Fruit fly (Drosophila melanogaster) whole organism, larva: Measurements from ENCODE around the gene Nup358.

Experiments
- noc ChIP-seq: fragments of 200-800 bp; sonication (Bioruptor generic); optimal IDR thresholded peaks from 3 replicates; lab custom pipeline; 2019; ENCODE audit warnings: missing biosample characterization, mild to moderate bottlenecking, missing genetic modification characterization, moderate library complexity

Gene Nup358

dm6 chr3R:25237314-25237713, 11.8 kb upstream of the Nup358 start, which contains the start of gene Jhbp7:
Gene Jhbp7 (plus strand): TSS chr3R:25237614.
- no peak for TF ChIP-seq noc (tag; lab: Kevin White, UChicago)

dm6 chr3R:25238771-25239700, 10.1 kb upstream of the Nup358 start:
- TF ChIP-seq noc (tag; lab: Kevin White, UChicago), result no peak

dm6 chr3R:25239880-25240279, 9.3 kb upstream of the Nup358 start, which contains the start of gene to:
Gene to (plus strand): TSS chr3R:25240180.
- TF ChIP-seq noc (tag; lab: Kevin White, UChicago), result no peak

- TF ChIP-seq noc (tag; lab: Kevin White, UChicago), result no peak
These were observed 7.6 kb upstream of the Nup358 start, which contains the start of gene CG11854 for dm6 chr3R:25241507-25242070. Gene CG11854 (plus strand): TSS chr3R:25242020.

dm6 chr3R:25245052-25245813, 3.9 kb upstream of the Nup358 start, which contains the start of gene bam:
Gene bam (minus strand): TSS chr3R:25245109.
- no peak for TF ChIP-seq noc (tag; lab: Kevin White, UChicago)

DNA sequence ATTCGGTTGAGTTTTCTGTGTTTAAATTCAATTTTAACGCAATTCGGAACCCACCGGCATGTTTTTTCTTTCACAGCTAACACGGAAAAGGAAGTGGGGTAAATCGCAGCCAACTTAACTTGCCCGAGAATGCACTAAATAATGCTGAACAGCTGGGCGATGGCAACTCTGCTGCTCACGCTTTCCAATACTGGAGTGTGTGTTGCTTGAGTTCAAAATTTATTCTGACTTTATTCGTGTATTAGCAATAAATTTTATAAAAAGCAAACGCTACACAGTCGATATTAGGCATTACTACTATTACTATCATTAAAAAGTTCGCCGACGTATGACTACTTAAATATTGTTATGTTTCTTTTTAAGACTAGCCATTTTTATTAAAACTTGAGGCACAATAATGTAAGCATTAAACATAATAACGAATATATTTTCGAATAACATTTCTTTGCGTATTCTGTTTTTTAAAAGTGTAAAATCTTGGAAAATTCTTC, 1.7 kb upstream of the Nup358 start, which contains the start of the genes RpS27 and Nup37:
TSS of gene RpS27 (minus strand) at position 136 of the 491 bp plus-strand sequence.
TSS of gene Nup37 (plus strand) at position 280 of the 491 bp plus-strand sequence.
- TF ChIP-seq noc (tag; lab: Kevin White, UChicago), result peak; percentile 86

- peak; percentile 95 for TF ChIP-seq noc (tag; lab: Kevin White, UChicago)
These were observed 9.6 kb downstream of the Nup358 start, which contains the start of gene CG11857 for dm6 chr3R:25258628-25259240. Gene CG11857 (plus strand): TSS chr3R:25258898.

dm6 chr3R:25260670-25261069, 11.5 kb downstream of the Nup358 start:
- no peak for TF ChIP-seq noc (tag; lab: Kevin White, UChicago)

- TF ChIP-seq noc (tag; lab: Kevin White, UChicago), result peak; percentile 79
These were observed 13.2 kb downstream of the Nup358 start, which contains the start of the genes Kdsr and CG11858 for dm6 chr3R:25262322-25262761. Gene Kdsr (minus strand): TSS chr3R:25262498. Gene CG11858 (plus strand): TSS chr3R:25262741.

- peak; percentile 5 for TF ChIP-seq noc (tag; lab: Kevin White, UChicago)
These were observed 16.5 kb downstream of the Nup358 start, which contains the start of the genes GlnRS and RIOK2 for dm6 chr3R:25265589-25266201. Gene GlnRS (minus strand): TSS chr3R:25265721. Gene RIOK2 (plus strand): TSS chr3R:25265844.

DNA sequence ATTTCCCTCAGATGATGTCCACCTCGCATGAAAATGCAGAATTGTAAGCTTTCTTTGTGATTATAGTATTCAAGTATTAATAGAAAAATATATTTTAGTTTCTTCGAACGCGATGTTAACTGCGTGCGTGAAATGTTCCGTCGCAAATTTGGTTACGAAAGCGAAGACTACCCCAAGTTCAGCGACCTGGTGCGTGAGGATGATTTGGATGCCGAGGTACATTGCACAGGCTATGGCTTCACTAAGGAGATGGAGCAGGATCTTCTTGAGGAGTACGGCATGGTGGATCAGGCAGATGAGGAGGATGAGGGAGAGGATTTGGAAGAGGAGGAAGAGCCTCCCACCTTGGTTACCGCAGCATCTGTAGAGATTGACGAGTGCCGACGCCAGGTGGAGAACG, 17.6 kb downstream of the Nup358 start:
- TF ChIP-seq noc (tag; lab: Kevin White, UChicago), result no peak

DNA sequence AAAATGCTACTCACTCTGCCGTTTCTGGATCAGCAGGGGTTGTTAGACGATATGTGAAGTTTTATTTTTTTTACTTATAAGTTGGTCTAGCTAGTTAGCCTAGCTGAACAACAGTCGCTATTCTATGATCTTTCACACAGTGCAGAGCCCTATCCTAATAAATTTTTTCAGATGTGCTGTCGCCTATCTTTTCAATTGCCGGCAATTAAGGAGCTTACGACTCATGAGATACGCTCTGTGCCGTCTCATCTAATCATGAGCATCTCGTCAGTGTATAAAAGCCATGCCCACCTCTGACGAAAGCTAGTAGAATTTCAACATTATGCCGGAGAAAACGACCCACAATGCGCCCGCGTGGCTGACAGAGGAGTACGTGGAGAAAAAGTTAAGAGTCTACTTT, 20.8 kb downstream of the Nup358 start, which contains the start of the genes CG11889 and CG11891:
TSS of gene CG11889 (plus strand) at position 301 of the 400 bp plus-strand sequence.
TSS of gene CG11891 (plus strand) at position 301 of the 400 bp plus-strand sequence.
- TF ChIP-seq noc (tag; lab: Kevin White, UChicago), result peak; percentile 9

DNA sequence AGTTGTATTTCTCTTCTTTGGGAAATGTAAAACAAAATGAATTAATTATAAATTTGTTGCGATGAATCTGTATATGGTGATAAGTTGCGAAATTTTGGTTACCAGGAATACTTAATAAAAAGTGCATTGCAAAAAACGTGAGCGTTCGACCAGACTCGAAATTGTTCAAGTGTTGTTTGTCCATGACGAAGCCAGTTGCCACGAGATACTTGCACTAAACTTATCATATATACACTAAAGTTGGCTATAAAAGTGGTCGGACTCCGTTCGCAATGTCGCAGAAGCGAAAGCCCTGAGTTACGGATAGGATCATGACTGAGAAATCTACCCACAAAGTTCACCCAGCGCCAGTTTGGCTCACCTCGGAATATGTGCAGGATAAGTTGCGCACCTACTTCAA, 24.4 kb downstream of the Nup358 start, which contains the start of gene CG11878:
TSS of gene CG11878 (plus strand) at position 301 of the 400 bp plus-strand sequence.
- TF ChIP-seq noc (tag; lab: Kevin White, UChicago), result no peak

DNA sequence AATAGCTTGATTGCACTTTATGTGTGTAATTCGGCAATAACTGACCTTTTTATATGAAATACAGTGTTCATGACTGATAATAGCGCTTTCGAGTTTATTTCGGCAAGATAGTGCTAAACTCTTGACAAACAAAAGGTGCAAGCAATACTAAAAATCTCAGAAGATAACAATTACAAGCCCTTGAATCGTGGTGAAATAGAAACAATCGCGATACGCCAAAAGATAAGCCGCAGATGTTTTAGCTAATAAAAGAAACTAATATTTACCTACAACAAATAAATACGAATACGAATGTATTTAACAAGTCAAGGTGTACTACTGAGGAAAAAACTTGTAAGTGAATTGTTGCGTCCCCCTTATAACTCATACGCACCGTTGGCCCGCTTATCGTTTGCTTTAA, 26.1 kb downstream of the Nup358 start:
- peak; percentile 48 for TF ChIP-seq noc (tag; lab: Kevin White, UChicago)
